Worm (Caenorhabditis elegans): ENCODE data around the gene srlf-10.

ce11 chrIII:13385850-13386249 lies 16.2 kb upstream of the srlf-10 start, which contains the start of gene T03F6.4:
- TF ChIP-seq ceh-16 (tag; optimal IDR thresholded peaks at IDR 0.05) (no peak), snpc-4 (tag; optimal IDR thresholded peaks at IDR 0.05) (no peak), nhr-237 (tag; optimal IDR thresholded peaks at IDR 0.05) (no peak), alr-1 (tag; optimal IDR thresholded peaks at IDR 0.05) (no peak), F13H6.1 (tag; optimal IDR thresholded peaks at IDR 0.05) (no peak), R02D3.7 (tag; optimal IDR thresholded peaks at IDR 0.05) (no peak), unc-39 (tag; optimal IDR thresholded peaks at IDR 0.05) (no peak), lin-39 (tag; optimal IDR thresholded peaks at IDR 0.05) (no peak), fos-1 (tag; optimal IDR thresholded peaks at IDR 0.05) (no peak), ama-1 (optimal IDR thresholded peaks at IDR 0.05) (no peak), ZK546.5 (tag; optimal IDR thresholded peaks at IDR 0.05) (no peak)

Data from whole organism, L2 larva.